Worm (Caenorhabditis elegans): ENCODE results near the gene ant-1.1.

The ant-1.1 gene

DNA sequence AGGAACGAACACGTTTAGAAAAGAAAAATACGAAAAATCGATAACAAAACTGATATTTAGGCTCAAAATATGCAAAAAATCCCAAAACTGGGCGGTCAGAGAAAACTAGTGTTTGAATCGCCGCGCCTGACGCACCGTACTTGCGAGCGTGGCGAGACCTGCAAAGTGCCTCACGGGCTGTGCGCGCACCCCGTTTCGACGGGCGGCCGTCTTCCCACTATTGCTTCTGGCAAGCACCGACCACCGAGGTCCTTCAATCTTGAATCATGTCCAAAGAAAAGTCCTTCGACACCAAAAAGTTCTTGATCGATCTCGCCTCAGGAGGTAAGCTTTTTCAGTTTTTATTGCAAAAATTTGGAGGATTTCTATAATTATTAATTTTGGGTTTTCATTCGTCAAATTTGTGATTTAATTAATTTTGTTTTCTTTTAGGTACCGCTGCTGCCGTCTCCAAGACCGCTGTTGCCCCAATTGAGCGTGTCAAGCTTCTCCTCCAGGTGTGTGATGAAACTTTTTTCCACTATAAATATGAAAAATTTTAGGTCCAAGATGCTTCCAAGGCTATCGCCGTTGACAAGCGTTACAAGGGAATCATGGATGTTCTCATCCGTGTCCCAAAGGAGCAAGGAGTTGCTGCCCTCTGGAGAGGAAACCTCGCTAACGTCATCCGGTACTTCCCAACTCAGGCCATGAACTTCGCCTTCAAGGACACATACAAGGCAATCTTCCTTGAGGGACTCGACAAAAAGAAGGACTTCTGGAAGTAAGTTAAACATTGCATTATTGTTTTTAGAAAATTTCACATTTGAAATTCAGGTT is at the start of gene ant-1.1 (continued):
- TF ChIP-seq F49E8.2 (tag; optimal IDR thresholded peaks at IDR 0.05; ENCODE audit: borderline replicate concordance), result no peak
- TF ChIP-seq gei-8 (GFP tag; optimal IDR thresholded peaks at IDR 0.05), result peak; percentile 56
- TF ChIP-seq hmg-1.1 (GFP tag; IDR thresholded peaks at IDR 0.05), result peak; percentile 92
- peak; percentile 89 for TF ChIP-seq lin-38 (GFP tag; IDR thresholded peaks at IDR 0.05)
- TF ChIP-seq nhr-42 (GFP tag; IDR thresholded peaks at IDR 0.05), result peak; percentile 93
- peak; percentile 88 for TF ChIP-seq mdt-29 (GFP tag; IDR thresholded peaks at IDR 0.05)
- TF ChIP-seq nhr-28 (tag; optimal IDR thresholded peaks at IDR 0.05), result peak; percentile 52
- TF ChIP-seq lim-7 (GFP tag; IDR thresholded peaks at IDR 0.05), result peak; percentile 64; the same call in 1 of the 2 replicates
- peak; percentile 76 for TF ChIP-seq spr-1 (tag; optimal IDR thresholded peaks at IDR 0.05)
- peak; percentile 93 for TF ChIP-seq dve-1 (tag; optimal IDR thresholded peaks at IDR 0.05; ENCODE audit: insufficient read depth)
- peak; percentile 47 for TF ChIP-seq jun-1 (tag; optimal IDR thresholded peaks at IDR 0.05)
- TF ChIP-seq nhr-111 (GFP tag; optimal IDR thresholded peaks at IDR 0.05), result no peak
- peak; percentile 75 for TF ChIP-seq ctbp-1 (GFP tag; IDR thresholded peaks at IDR 0.05)
- peak; percentile 47; the same call in 1 of the 2 replicates for TF ChIP-seq Y48G9A.11 (GFP tag; IDR thresholded peaks at IDR 0.05)
- no peak for TF ChIP-seq ceh-62 (tag; optimal IDR thresholded peaks at IDR 0.05)
- peak; percentile 45; the same call in 1 of the 2 replicates for TF ChIP-seq lin-1 (GFP tag; IDR thresholded peaks at IDR 0.05)
- TF ChIP-seq lin-15B (tag; optimal IDR thresholded peaks at IDR 0.05), result peak; percentile 30
- TF ChIP-seq nhr-48 (tag; optimal IDR thresholded peaks at IDR 0.05), result peak; percentile 63
- peak; percentile 81 for TF ChIP-seq tra-1 (GFP tag; IDR thresholded peaks at IDR 0.05)
- TF ChIP-seq cey-2 (tag; optimal IDR thresholded peaks at IDR 0.05; ENCODE audit: borderline replicate concordance, insufficient read depth), result no peak
- TF ChIP-seq dmd-6 (GFP tag; IDR thresholded peaks at IDR 0.05), result peak; percentile 89
- TF ChIP-seq php-3 (GFP tag; IDR thresholded peaks at IDR 0.05), result 0 out of 2 replicates have a peak, but pooled peaks have one; percentile 36
- peak in 1 of 2 experiments; percentile 82 for TF ChIP-seq unc-62 (GFP tag; optimal IDR thresholded peaks at IDR 0.05 in 1 of 2)
- no peak for TF ChIP-seq unc-62 (tag; optimal IDR thresholded peaks at IDR 0.05)
- peak; percentile 91 for TF ChIP-seq zfp-3 (GFP tag; conservative IDR thresholded peaks at IDR 0.05)
- TF ChIP-seq egl-27 (tag; optimal IDR thresholded peaks at IDR 0.05), result no peak
- peak; percentile 86 for TF ChIP-seq T20F7.1 (GFP tag; optimal IDR thresholded peaks at IDR 0.05)
- no peak for TF ChIP-seq R02D3.7 (tag; optimal IDR thresholded peaks at IDR 0.05)
- TF ChIP-seq daf-12 (tag; optimal IDR thresholded peaks at IDR 0.05), result no peak
- peak; percentile 82 for TF ChIP-seq nhr-25 (tag; optimal IDR thresholded peaks at IDR 0.05; ENCODE audit: borderline replicate concordance, insufficient read depth)
- no peak; the same call in 1 of the 2 replicates for TF ChIP-seq nhr-41 (GFP tag; IDR thresholded peaks at IDR 0.05)
- no peak for TF ChIP-seq tag-97 (GFP tag; IDR thresholded peaks at IDR 0.05)
- TF ChIP-seq nhr-77 (tag; optimal IDR thresholded peaks at IDR 0.05), result peak; percentile 84
- peak; percentile 21 for TF ChIP-seq pqm-1 (tag; optimal IDR thresholded peaks at IDR 0.05)
- peak; percentile 92 for TF ChIP-seq rbr-2 (tag; optimal IDR thresholded peaks at IDR 0.05)
- TF ChIP-seq ZK546.5 (tag; optimal IDR thresholded peaks at IDR 0.05), result peak; percentile 50 to 96
- TF ChIP-seq hlh-30 (tag; optimal IDR thresholded peaks at IDR 0.05; ENCODE audit: insufficient read depth), result peak; percentile 91
- peak; percentile 95 for TF ChIP-seq set-16 (GFP tag; IDR thresholded peaks at IDR 0.05)
- TF ChIP-seq zag-1 (tag; optimal IDR thresholded peaks at IDR 0.05), result no peak
- TF ChIP-seq nhr-237 (tag; optimal IDR thresholded peaks at IDR 0.05), result no peak
- TF ChIP-seq daf-8 (GFP tag; IDR thresholded peaks at IDR 0.05), result no peak
- no peak for TF ChIP-seq F26F4.8 (GFP tag; conservative IDR thresholded peaks at IDR 0.05)
- peak; percentile 94 for TF ChIP-seq hlh-11 (tag; optimal IDR thresholded peaks at IDR 0.05)
- TF ChIP-seq lsy-2 (tag; optimal IDR thresholded peaks at IDR 0.05), result peak; percentile 98 to 99
- TF ChIP-seq skn-1 (tag; optimal IDR thresholded peaks at IDR 0.05), result no peak
- peak; percentile 85 for TF ChIP-seq ceh-20 (GFP tag; IDR thresholded peaks at IDR 0.05)
- peak; percentile 97 for TF ChIP-seq ama-1 (optimal IDR thresholded peaks at IDR 0.05)
- no peak for TF ChIP-seq nhr-10 (tag; optimal IDR thresholded peaks at IDR 0.05)
- no peak for TF ChIP-seq Y5F2A.4 (GFP tag; optimal IDR thresholded peaks at IDR 0.05)
